Fruit fly (Drosophila melanogaster) whole organism, adult: ENCODE results near the gene CG7366.

Experiments used
- CG7045 ChIP-seq: fragments of 200-800 bp; sonication (Bioruptor generic); optimal IDR thresholded peaks from 2 replicates; lab custom pipeline; 2017; ENCODE audit warnings: missing biosample characterization, mild to moderate bottlenecking, missing genetic modification characterization
- Crg-1 ChIP-seq: fragments of 200-800 bp; sonication (Bioruptor generic); optimal IDR thresholded peaks from 2 replicates; lab custom pipeline; 2016; ENCODE audit warnings: missing biosample characterization, missing genetic modification characterization
- Hr96 ChIP-seq: fragments of 200-800 bp; sonication (Bioruptor generic); optimal IDR thresholded peaks from 2 replicates; lab custom pipeline; 2016; ENCODE audit warnings: missing biosample characterization, missing genetic modification characterization
- bab1 ChIP-seq: fragments of 200-800 bp; sonication (Bioruptor generic); optimal IDR thresholded peaks from 3 replicates; lab custom pipeline; 2019; ENCODE audit warnings: missing biosample characterization, mild to moderate bottlenecking, missing genetic modification characterization, moderate library complexity

dm6 chr3L:8197779-8198279 is 4.4 kb downstream of the CG7366 start, which contains the start of the genes UbcE2M and Dhps:
- TF ChIP-seq Hr96 (GFP tag; lab: Kevin White, UChicago) (no peak), Crg-1 (peak; percentile 69), CG7045 (GFP tag; lab: Kevin White, UChicago) (peak; percentile 92), bab1 (peak; percentile 75)
